Worm (Caenorhabditis elegans) whole organism, late embryonic: ENCODE measurements around the gene mom-2.

Experiments
- C38D4.7 ChIP-seq: fragments of 200-800 bp; sonication (Bioruptor generic); optimal IDR thresholded peaks from 2 replicates; lab custom pipeline; 2018; ENCODE audit warnings: mild to moderate bottlenecking, missing genetic modification characterization, moderate library complexity, missing compliant biosample characterization
- F13H6.1 ChIP-seq: sonication (generic microtip); optimal IDR thresholded peaks from 2 replicates; lab custom pipeline; 2016; ENCODE audit warnings: missing genetic modification characterization, missing compliant biosample characterization
- K02D7.2 ChIP-seq: sonication (generic microtip); optimal IDR thresholded peaks from 2 replicates; lab custom pipeline; 2017; ENCODE audit warnings: mild to moderate bottlenecking, missing genetic modification characterization, missing compliant biosample characterization
- T23F11.4 ChIP-seq: fragments of 200-800 bp; sonication (Bioruptor generic); optimal IDR thresholded peaks from 2 replicates; lab custom pipeline; 2018; ENCODE audit warnings: mild to moderate bottlenecking, missing genetic modification characterization, missing compliant biosample characterization
- ama-1 ChIP-seq: fragments of 150-350 bp; optimal IDR thresholded peaks from 2 replicates; lab custom pipeline; 2014
- ceh-19 ChIP-seq: fragments of 200-800 bp; sonication (Bioruptor generic); optimal IDR thresholded peaks from 2 replicates; lab custom pipeline; 2018; ENCODE audit warnings: mild to moderate bottlenecking, missing genetic modification characterization, missing compliant biosample characterization
- ceh-2 ChIP-seq: sonication (generic microtip); optimal IDR thresholded peaks from 2 replicates; lab custom pipeline; 2016; ENCODE audit warnings: missing genotype, missing genetic modification characterization, missing compliant biosample characterization
- ceh-30 ChIP-seq: fragments of 150-350 bp; optimal IDR thresholded peaks from 2 replicates; lab custom pipeline; 2014; ENCODE audit warnings: missing biosample characterization, missing genetic modification characterization
- ceh-31 ChIP-seq: sonication (generic microtip); optimal IDR thresholded peaks from 2 replicates; lab custom pipeline; 2016; ENCODE audit warnings: missing genetic modification characterization, missing compliant biosample characterization
- ceh-48 ChIP-seq: sonication (generic microtip); optimal IDR thresholded peaks from 2 replicates; lab custom pipeline; 2016; ENCODE audit warnings: missing genetic modification characterization, inconsistent platforms, missing compliant biosample characterization
- ceh-6 ChIP-seq: fragments of 200-800 bp; sonication (Bioruptor generic); optimal IDR thresholded peaks from 2 replicates; lab custom pipeline; 2018; ENCODE audit warnings: mild to moderate bottlenecking, missing genetic modification characterization, missing compliant biosample characterization
- ceh-9 ChIP-seq: sonication (generic microtip); optimal IDR thresholded peaks from 2 replicates; lab custom pipeline; 2016; ENCODE audit warnings: mild to moderate bottlenecking, missing genetic modification characterization, inconsistent platforms, missing compliant biosample characterization
- che-1 ChIP-seq: sonication (generic microtip); optimal IDR thresholded peaks from 2 replicates; lab custom pipeline; 2016; ENCODE audit warnings: mild to moderate bottlenecking, missing genetic modification characterization, missing compliant biosample characterization
- dmd-4 ChIP-seq: sonication (generic microtip); optimal IDR thresholded peaks from 2 replicates; lab custom pipeline; 2016; ENCODE audit warnings: borderline replicate concordance, missing genetic modification characterization, missing compliant biosample characterization
- ets-4 ChIP-seq: sonication (generic microtip); optimal IDR thresholded peaks from 2 replicates; lab custom pipeline; 2016; ENCODE audit warnings: missing genetic modification characterization, missing compliant biosample characterization
- fax-1 ChIP-seq: sonication (generic microtip); optimal IDR thresholded peaks from 2 replicates; lab custom pipeline; 2016; ENCODE audit warnings: missing genotype, missing genetic modification characterization, missing compliant biosample characterization
- fkh-10 ChIP-seq: fragments of 150-350 bp; optimal IDR thresholded peaks from 2 replicates; lab custom pipeline; 2014; ENCODE audit warnings: missing biosample characterization, missing genetic modification reagents, missing genetic modification characterization
- gmeb-2 ChIP-seq: sonication (generic microtip); optimal IDR thresholded peaks from 2 replicates; lab custom pipeline; 2016; ENCODE audit warnings: missing genetic modification characterization, inconsistent platforms, missing compliant biosample characterization
- hlh-13 ChIP-seq: fragments of 200-800 bp; sonication (Bioruptor generic); optimal IDR thresholded peaks from 2 replicates; lab custom pipeline; 2018; ENCODE audit warnings: mild to moderate bottlenecking, missing genetic modification characterization, missing compliant biosample characterization
- hlh-30 ChIP-seq: sonication (generic microtip); optimal IDR thresholded peaks from 2 replicates; lab custom pipeline; 2017; ENCODE audit warnings: antibody characterized with exemption, missing genetic modification characterization, missing compliant biosample characterization; ENCODE audit not compliant: insufficient read depth
- hlh-6 ChIP-seq: sonication (generic microtip); optimal IDR thresholded peaks from 2 replicates; lab custom pipeline; 2016; ENCODE audit warnings: missing genotype, missing genetic modification characterization, missing compliant biosample characterization
- hlh-8 ChIP-seq: sonication (generic microtip); optimal IDR thresholded peaks from 2 replicates; lab custom pipeline; 2016; ENCODE audit warnings: missing genotype, missing genetic modification characterization, missing compliant biosample characterization
- lin-11 ChIP-seq: fragments of 200-800 bp; sonication (Bioruptor generic); optimal IDR thresholded peaks from 2 replicates; lab custom pipeline; 2018; ENCODE audit warnings: mild to moderate bottlenecking, missing genetic modification characterization, missing compliant biosample characterization
- madf-2 ChIP-seq: sonication (generic microtip); optimal IDR thresholded peaks from 2 replicates; lab custom pipeline; 2017; ENCODE audit warnings: missing genetic modification characterization, missing compliant biosample characterization
- mec-3 ChIP-seq: sonication (generic microtip); optimal IDR thresholded peaks from 2 replicates; lab custom pipeline; 2016; ENCODE audit warnings: borderline replicate concordance, missing genetic modification characterization, missing compliant biosample characterization
- nfya-1 ChIP-seq: sonication (generic microtip); optimal IDR thresholded peaks from 2 replicates; lab custom pipeline; 2017; ENCODE audit warnings: missing genetic modification characterization, mild to moderate bottlenecking, missing compliant biosample characterization, antibody characterized with exemption, moderate library complexity
- nhr-232 ChIP-seq: sonication (generic microtip); optimal IDR thresholded peaks from 2 replicates; lab custom pipeline; 2016; ENCODE audit warnings: missing genetic modification characterization, missing compliant biosample characterization
- npax-4 ChIP-seq: sonication (generic microtip); optimal IDR thresholded peaks from 2 replicates; lab custom pipeline; 2016; ENCODE audit warnings: missing genetic modification characterization, missing compliant biosample characterization
- pax-1 ChIP-seq: fragments of 150-350 bp; optimal IDR thresholded peaks from 2 replicates; lab custom pipeline; 2014; ENCODE audit warnings: missing biosample characterization, missing genetic modification characterization
- pha-2 ChIP-seq: sonication (generic microtip); optimal IDR thresholded peaks from 2 replicates; lab custom pipeline; 2017; ENCODE audit warnings: mild to moderate bottlenecking, missing genetic modification characterization, missing compliant biosample characterization
- pros-1 ChIP-seq: fragments of 150-350 bp; optimal IDR thresholded peaks from 2 replicates; lab custom pipeline; 2014; ENCODE audit warnings: missing biosample characterization, missing genetic modification reagents, missing genetic modification characterization
- rnt-1 ChIP-seq: sonication (generic microtip); optimal IDR thresholded peaks from 2 replicates; lab custom pipeline; 2016; ENCODE audit warnings: missing genetic modification characterization, missing compliant biosample characterization
- sdc-2 ChIP-seq: sonication (generic microtip); optimal IDR thresholded peaks from 2 replicates; lab custom pipeline; 2016; ENCODE audit warnings: missing genotype, missing genetic modification characterization, missing compliant biosample characterization
- sox-2 ChIP-seq: fragments of 200-800 bp; sonication (Bioruptor generic); IDR thresholded peaks from 2 replicates; pipeline ENCODE4 v1.3.6; 2022; ENCODE audit warnings: missing genetic modification reagents, missing genetic modification characterization, missing compliant biosample characterization
- syd-9 ChIP-seq: sonication (generic microtip); optimal IDR thresholded peaks from 2 replicates; lab custom pipeline; 2016; ENCODE audit warnings: mild to moderate bottlenecking, missing genetic modification characterization, moderate library complexity, missing compliant biosample characterization
- tbx-7 ChIP-seq: sonication (generic microtip); optimal IDR thresholded peaks from 2 replicates; lab custom pipeline; 2016; ENCODE audit warnings: missing genotype, missing genetic modification characterization, missing compliant biosample characterization
- ttx-3 ChIP-seq: sonication (generic microtip); optimal IDR thresholded peaks from 2 replicates; lab custom pipeline; 2016; ENCODE audit warnings: missing genetic modification reagents, missing genetic modification characterization, missing compliant biosample characterization
- unc-42 ChIP-seq: sonication (generic microtip); optimal IDR thresholded peaks from 2 replicates; lab custom pipeline; 2016; ENCODE audit warnings: missing genotype, missing genetic modification characterization, missing compliant biosample characterization
- unc-55 ChIP-seq: sonication (generic microtip); optimal IDR thresholded peaks from 2 replicates; lab custom pipeline; 2017; ENCODE audit warnings: missing biosample characterization, missing genetic modification reagents, missing genetic modification characterization
- zip-5 ChIP-seq: sonication (generic microtip); optimal IDR thresholded peaks from 2 replicates; lab custom pipeline; 2016; ENCODE audit warnings: missing genetic modification characterization, missing compliant biosample characterization
- ztf-16 ChIP-seq: sonication (generic microtip); optimal IDR thresholded peaks from 2 replicates; lab custom pipeline; 2017; ENCODE audit warnings: missing genetic modification characterization, missing compliant biosample characterization

Gene mom-2

DNA sequence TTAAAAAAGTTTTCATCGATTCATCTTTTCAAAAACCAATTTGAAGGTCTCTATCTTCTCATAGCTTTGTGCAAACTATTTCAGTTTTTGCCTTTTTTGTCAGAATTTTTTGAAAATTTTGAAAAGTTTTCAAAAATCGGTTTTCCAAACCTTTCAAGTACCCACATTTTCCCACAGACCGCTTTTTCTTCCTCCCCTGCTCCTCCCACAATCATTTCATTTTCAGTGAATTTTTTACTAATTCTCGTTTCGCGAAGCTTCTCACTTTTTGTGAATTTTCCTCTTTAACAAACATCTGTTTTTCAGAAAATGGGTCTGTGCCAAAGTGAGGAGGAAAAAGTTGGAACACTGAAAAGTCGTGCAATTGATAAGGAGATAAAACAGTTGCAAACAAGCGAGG is 14.9 kb downstream of the mom-2 start, which contains the start of gene gpa-2:
Gene gpa-2, plus strand, starts transcription at position 301 of the 400 bp plus-strand sequence.
- no peak for TF ChIP-seq hlh-13 (GFP tag; lab: Kevin White, UChicago)
- no peak for TF ChIP-seq ceh-48 (tag; lab: Kevin White, UChicago)
- no peak for TF ChIP-seq hlh-6 (tag; lab: Kevin White, UChicago)
- TF ChIP-seq hlh-30 (tag; lab: Kevin White, UChicago) = no peak
- TF ChIP-seq pha-2 = no peak
- TF ChIP-seq ceh-19 (GFP tag; lab: Kevin White, UChicago) = no peak
- TF ChIP-seq fax-1 (tag; lab: Kevin White, UChicago) = no peak
- no peak for TF ChIP-seq nhr-232 (tag; lab: Kevin White, UChicago)

DNA sequence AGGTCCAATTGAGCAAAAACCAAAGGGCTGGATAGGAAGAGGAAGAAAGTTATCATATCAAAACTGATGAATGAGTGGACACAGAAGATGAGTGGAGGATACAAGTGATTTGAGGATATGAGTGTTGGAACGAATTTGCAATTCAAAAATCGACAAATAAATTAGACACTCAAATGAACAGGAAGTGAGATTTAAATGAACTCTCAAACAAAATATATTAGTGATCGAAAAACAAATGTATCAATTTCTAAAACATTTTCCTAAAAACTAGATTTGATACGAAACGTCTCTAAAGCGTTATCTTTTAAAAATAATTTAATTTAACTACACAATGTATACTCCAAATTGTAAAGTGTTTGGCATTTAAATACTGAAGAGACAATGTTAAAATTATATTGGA is 19.6 kb downstream of the mom-2 start, which contains the start of gene F38E1.10:
Gene F38E1.10, minus strand, starts transcription at position 101 of the 400 bp plus-strand sequence.
- TF ChIP-seq nfya-1 (tag; lab: Kevin White, UChicago) = no peak
- TF ChIP-seq ztf-16 (tag; lab: Kevin White, UChicago) = no peak
- no peak for TF ChIP-seq pax-1 (tag; lab: Kevin White, UChicago)
- no peak for TF ChIP-seq rnt-1 (tag; lab: Kevin White, UChicago)
- no peak for TF ChIP-seq lin-11
- TF ChIP-seq hlh-6 (tag; lab: Kevin White, UChicago) = no peak
- TF ChIP-seq nhr-232 (tag; lab: Kevin White, UChicago) = no peak
- no peak for TF ChIP-seq tbx-7 (tag; lab: Kevin White, UChicago)

DNA sequence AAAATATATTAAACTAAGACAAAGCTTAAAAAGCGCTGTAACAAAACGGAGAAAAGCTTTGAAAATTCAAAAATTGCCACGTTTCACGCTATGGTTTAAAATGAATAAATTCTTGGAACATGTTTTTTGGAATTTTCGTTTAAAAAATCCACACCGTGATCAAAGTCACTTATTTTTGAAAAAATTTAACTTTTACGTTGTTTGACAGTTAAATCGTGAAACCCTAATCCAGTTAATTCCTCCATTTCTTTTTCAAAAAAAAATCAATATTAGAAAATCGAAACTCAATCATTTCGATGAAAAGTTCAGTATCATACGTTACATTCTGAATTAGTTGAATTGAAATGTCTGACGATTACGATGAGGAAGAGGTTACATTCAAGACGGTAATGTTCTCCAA is 20.1 kb downstream of the mom-2 start, which contains the start of gene F38E1.3:
Gene F38E1.3, plus strand, starts transcription at position 301 of the 400 bp plus-strand sequence.
- TF ChIP-seq gmeb-2 (tag; lab: Kevin White, UChicago) = no peak
- TF ChIP-seq nhr-232 (tag; lab: Kevin White, UChicago) = no peak
- no peak for TF ChIP-seq ttx-3 (tag; lab: Kevin White, UChicago)
- TF ChIP-seq npax-4 = no peak
- no peak for TF ChIP-seq ama-1
- no peak for TF ChIP-seq unc-42 (tag; lab: Kevin White, UChicago)
- TF ChIP-seq lin-11 = no peak
- TF ChIP-seq dmd-4 = no peak
- no peak for TF ChIP-seq fax-1 (tag; lab: Kevin White, UChicago)

DNA sequence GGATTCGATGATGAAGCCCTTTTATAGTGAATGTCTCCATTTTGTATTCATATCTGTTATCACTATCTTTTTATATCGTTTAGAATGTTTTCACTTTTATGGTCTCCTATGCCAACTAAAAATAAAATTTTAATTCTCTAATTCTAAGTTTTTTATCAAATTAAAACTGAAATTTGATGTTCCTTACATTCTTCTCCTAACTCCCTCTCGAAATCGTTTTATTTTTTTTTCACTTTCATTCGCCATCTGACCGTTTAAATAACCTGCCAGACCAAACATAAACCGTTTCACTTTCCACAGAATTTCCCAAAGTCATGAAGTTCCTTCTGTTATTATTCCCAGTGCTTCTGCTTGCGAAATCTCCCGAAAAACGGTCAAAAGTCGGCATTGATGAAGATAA is 23.4 kb downstream of the mom-2 start, which contains the start of gene F52E1.5:
Gene F52E1.5, plus strand, starts transcription at position 301 of the 400 bp plus-strand sequence.
- TF ChIP-seq che-1 (tag; lab: Kevin White, UChicago) = no peak
- no peak for TF ChIP-seq npax-4
- no peak for TF ChIP-seq sox-2
- no peak for TF ChIP-seq gmeb-2 (tag; lab: Kevin White, UChicago)
- no peak for TF ChIP-seq pax-1 (tag; lab: Kevin White, UChicago)
- no peak for TF ChIP-seq unc-42 (tag; lab: Kevin White, UChicago)
- TF ChIP-seq ets-4 = no peak
- TF ChIP-seq mec-3 (tag; lab: Kevin White, UChicago) = no peak
- TF ChIP-seq nhr-232 (tag; lab: Kevin White, UChicago) = no peak
- TF ChIP-seq syd-9 (tag; lab: Kevin White, UChicago) = no peak
- TF ChIP-seq ceh-31 = no peak
- TF ChIP-seq sdc-2 (tag; lab: Kevin White, UChicago) = no peak
- TF ChIP-seq ceh-30 (tag; lab: Kevin White, UChicago) = no peak
- TF ChIP-seq fkh-10 = no peak
- TF ChIP-seq pha-2 = no peak
- no peak for TF ChIP-seq fax-1 (tag; lab: Kevin White, UChicago)
- no peak for TF ChIP-seq ceh-9

DNA sequence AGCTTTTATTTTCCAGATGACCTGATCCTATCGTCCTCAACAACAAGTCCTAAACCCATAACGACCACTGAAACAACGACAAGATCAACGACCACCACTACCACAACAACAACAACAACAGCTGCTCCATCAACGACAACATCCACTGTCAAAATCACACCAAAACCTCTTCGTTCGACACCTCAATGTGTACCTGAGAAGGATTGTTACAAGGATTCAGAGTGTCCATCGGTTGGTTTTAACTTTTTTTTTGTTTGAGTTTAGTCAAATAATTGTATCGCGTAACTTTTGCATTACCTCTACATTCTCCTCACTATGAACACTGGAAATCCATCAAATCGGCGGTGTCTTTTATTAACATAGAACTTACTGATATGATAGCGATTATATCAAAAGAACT is 24.3 kb downstream of the mom-2 start:
- TF ChIP-seq ceh-2 (tag; lab: Kevin White, UChicago) = no peak
- TF ChIP-seq ceh-6 (GFP tag; lab: Kevin White, UChicago) = no peak
- no peak for TF ChIP-seq hlh-8 (tag; lab: Kevin White, UChicago)
- no peak for TF ChIP-seq fax-1 (tag; lab: Kevin White, UChicago)
- no peak for TF ChIP-seq zip-5 (tag; lab: Kevin White, UChicago)
- TF ChIP-seq C38D4.7 (GFP tag; lab: Kevin White, UChicago) = no peak
- no peak for TF ChIP-seq pros-1 (tag; lab: Kevin White, UChicago)
- TF ChIP-seq ttx-3 (tag; lab: Kevin White, UChicago) = no peak
- TF ChIP-seq unc-55 (GFP tag; lab: Kevin White, UChicago) = no peak
- TF ChIP-seq unc-42 (tag; lab: Kevin White, UChicago) = no peak
- TF ChIP-seq lin-11 = no peak
- TF ChIP-seq F13H6.1 (tag; lab: Kevin White, UChicago) = no peak
- TF ChIP-seq madf-2 (tag; lab: Kevin White, UChicago) = no peak
- no peak for TF ChIP-seq K02D7.2
- TF ChIP-seq T23F11.4 (GFP tag; lab: Kevin White, UChicago) = no peak
- no peak for TF ChIP-seq nfya-1 (tag; lab: Kevin White, UChicago)
- TF ChIP-seq syd-9 (tag; lab: Kevin White, UChicago) = no peak
